Fruit fly (Drosophila melanogaster): ENCODE measurements around the gene CG9588.

The CG9588 gene

DNA sequence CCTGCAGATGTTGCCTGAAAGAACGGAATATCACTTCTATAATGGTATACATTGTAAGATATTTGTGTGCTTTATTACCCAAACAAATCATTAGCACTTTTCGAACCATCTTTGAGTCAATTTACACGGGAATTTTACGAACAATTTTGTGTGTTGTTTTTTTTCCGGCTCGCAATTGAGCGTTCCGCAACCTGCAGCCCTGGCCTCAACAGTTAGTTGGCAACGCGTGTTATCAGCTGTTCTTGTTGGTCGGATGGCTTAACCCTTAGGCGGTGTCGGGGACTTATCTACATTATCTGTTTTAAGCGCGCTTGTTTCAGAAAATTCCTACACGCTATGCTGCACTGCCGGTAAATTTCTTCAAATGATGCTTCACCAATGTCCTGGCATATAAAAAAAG lies 34.2 kb upstream of the CG9588 start (continued):
- TF ChIP-seq CG15601 (tag; optimal IDR thresholded peaks at IDR 0.05) = no peak
- 0 out of 2 replicates have a peak, but pooled peaks have one; percentile 7 for TF ChIP-seq al (GFP tag; IDR thresholded peaks at IDR 0.05)
- peak; percentile 30; the same call in 1 of the 2 replicates for TF ChIP-seq CG10366 (GFP tag; IDR thresholded peaks at IDR 0.05)
- no peak for TF ChIP-seq NC2α (GFP tag; optimal IDR thresholded peaks at IDR 0.05)
- TF ChIP-seq Neu2 (GFP tag; optimal IDR thresholded peaks at IDR 0.05; ENCODE audit: borderline replicate concordance) = no peak
- no peak for TF ChIP-seq slp2 (GFP tag; optimal IDR thresholded peaks at IDR 0.05)
- TF ChIP-seq pnt (GFP tag; optimal IDR thresholded peaks at IDR 0.05) = no peak
- TF ChIP-seq Eip74EF (GFP tag; optimal IDR thresholded peaks at IDR 0.05) = no peak
- TF ChIP-seq btn (GFP tag; optimal IDR thresholded peaks at IDR 0.05) = no peak
- no peak for TF ChIP-seq CG6254 (GFP tag; optimal IDR thresholded peaks at IDR 0.05)
- TF ChIP-seq B-H1 (GFP tag; IDR thresholded peaks at IDR 0.05) = no peak
- no peak for TF ChIP-seq sisA (GFP tag; IDR thresholded peaks at IDR 0.05)
- TF ChIP-seq sna (GFP tag; IDR thresholded peaks at IDR 0.05; ENCODE audit: partially characterized antibody) = 0 out of 2 replicates have a peak, but pooled peaks have one; percentile 26
- TF ChIP-seq CG7839 (tag; optimal IDR thresholded peaks at IDR 0.05) = peak; percentile 15
- TF ChIP-seq Hmx (GFP tag; optimal IDR thresholded peaks at IDR 0.05) = no peak
- no peak for TF ChIP-seq CG16779 (GFP tag; IDR thresholded peaks at IDR 0.05)
- peak; percentile 16 for TF ChIP-seq CG30403 (GFP tag; optimal IDR thresholded peaks at IDR 0.05)
- peak; percentile 41 for TF ChIP-seq Sin3A (optimal IDR thresholded peaks at IDR 0.05)
- TF ChIP-seq CG12104 (GFP tag; optimal IDR thresholded peaks at IDR 0.05) = no peak
- TF ChIP-seq gro (GFP tag; optimal IDR thresholded peaks at IDR 0.05) = peak; percentile 17
- peak; percentile 23; the same call in 1 of the 2 replicates for TF ChIP-seq Xrp1 (GFP tag; IDR thresholded peaks at IDR 0.05)
- TF ChIP-seq GATAe (GFP tag; conservative IDR thresholded peaks at IDR 0.05) = no peak
- no peak for TF ChIP-seq Hr51 (GFP tag; optimal IDR thresholded peaks at IDR 0.05)
- TF ChIP-seq Six4 (GFP tag; optimal IDR thresholded peaks at IDR 0.05) = no peak
- TF ChIP-seq CG10979 (tag; optimal IDR thresholded peaks at IDR 0.05) = no peak
- TF ChIP-seq insv (GFP tag; optimal IDR thresholded peaks at IDR 0.05) = no peak
- peak; percentile 93 for TF ChIP-seq CG4854 (GFP tag; optimal IDR thresholded peaks at IDR 0.05)
- peak; percentile 51; the same call in 1 of the 3 replicates for TF ChIP-seq ken (GFP tag; IDR thresholded peaks at IDR 0.05)
- no peak for TF ChIP-seq CG13424 (tag; optimal IDR thresholded peaks at IDR 0.05)
- no peak for TF ChIP-seq lov (optimal IDR thresholded peaks at IDR 0.05)
- TF ChIP-seq lov (GFP tag; IDR thresholded peaks at IDR 0.05) = no peak
- TF ChIP-seq trem (tag; optimal IDR thresholded peaks at IDR 0.05) = no peak
- peak; percentile 24 for TF ChIP-seq PHDP (tag; optimal IDR thresholded peaks at IDR 0.05)
- TF ChIP-seq grau (tag; optimal IDR thresholded peaks at IDR 0.05) = peak; percentile 1
- TF ChIP-seq CG15011 (GFP tag; optimal IDR thresholded peaks at IDR 0.05) = no peak
- TF ChIP-seq hbn (GFP tag; IDR thresholded peaks at IDR 0.05; ENCODE audit: partially characterized antibody) = no peak
- no peak for TF ChIP-seq stc (GFP tag; IDR thresholded peaks at IDR 0.05)
- TF ChIP-seq CG6689 (GFP tag; IDR thresholded peaks at IDR 0.05) = no peak
- TF ChIP-seq pum (GFP tag; optimal IDR thresholded peaks at IDR 0.05) = no peak
- TF ChIP-seq cas (GFP tag; IDR thresholded peaks at IDR 0.05) = no peak
- no peak for TF ChIP-seq abd-A (tag; optimal IDR thresholded peaks at IDR 0.05)
- TF ChIP-seq twi (tag; optimal IDR thresholded peaks at IDR 0.05) = no peak
- no peak for TF ChIP-seq Camta (GFP tag; optimal IDR thresholded peaks at IDR 0.05)
- TF ChIP-seq zen2 (GFP tag; IDR thresholded peaks at IDR 0.05; ENCODE audit: partially characterized antibody) = no peak
- no peak for TF ChIP-seq CG2678 (tag; optimal IDR thresholded peaks at IDR 0.05)
- TF ChIP-seq run (tag; optimal IDR thresholded peaks at IDR 0.05) = no peak
- TF ChIP-seq CG13624 (GFP tag; optimal IDR thresholded peaks at IDR 0.05) = no peak
- TF ChIP-seq CG1603 (tag; optimal IDR thresholded peaks at IDR 0.05) = no peak
- TF ChIP-seq CG9727 (GFP tag; optimal IDR thresholded peaks at IDR 0.05) = no peak
- TF ChIP-seq chinmo (GFP tag; IDR thresholded peaks at IDR 0.05; ENCODE audit: partially characterized antibody) = peak; percentile 48; the same call in 1 of the 4 replicates
- no peak for TF ChIP-seq h (optimal IDR thresholded peaks at IDR 0.05)
- TF ChIP-seq da (GFP tag; optimal IDR thresholded peaks at IDR 0.05) = no peak
